Worm (Caenorhabditis elegans) whole organism, young adult: ENCODE measurements around the gene Y71H2AM.6.

ENCODE experiments used
- B0035.1 ChIP-seq: sonication (generic microtip); optimal IDR thresholded peaks from 2 replicates; lab custom pipeline; 2016; ENCODE audit warnings: missing genetic modification characterization, mild to moderate bottlenecking, missing compliant biosample characterization, missing genotype, missing genetic modification reagents
- D2030.7 ChIP-seq: fragments of 200-800 bp; sonication (Bioruptor generic); IDR thresholded peaks from 2 replicates; pipeline ENCODE4 v1.3.6; 2022; ENCODE audit warnings: missing genetic modification reagents, missing genetic modification characterization, missing compliant biosample characterization
- F22D6.2 ChIP-seq: sonication (generic microtip); optimal IDR thresholded peaks from 2 replicates; lab custom pipeline; 2016; ENCODE audit warnings: mild to moderate bottlenecking, missing genetic modification characterization, missing compliant biosample characterization
- F39B2.1 ChIP-seq: fragments of 200-800 bp; sonication (Bioruptor generic); IDR thresholded peaks from 2 replicates; pipeline ENCODE4 v1.3.6; 2022; ENCODE audit warnings: missing genetic modification reagents, missing genetic modification characterization, missing compliant biosample characterization
- F52B5.7 ChIP-seq: sonication (generic microtip); optimal IDR thresholded peaks from 2 replicates; lab custom pipeline; 2016; ENCODE audit warnings: mild to moderate bottlenecking, missing genetic modification characterization, missing compliant biosample characterization
- F55B11.4 ChIP-seq: sonication (generic microtip); optimal IDR thresholded peaks from 2 replicates; lab custom pipeline; 2016; ENCODE audit warnings: missing compliant biosample characterization, missing genetic modification characterization, borderline replicate concordance; ENCODE audit not compliant: insufficient read depth
- F57C9.4 ChIP-seq: sonication (generic microtip); optimal IDR thresholded peaks from 2 replicates; lab custom pipeline; 2017; ENCODE audit warnings: mild to moderate bottlenecking, missing genetic modification characterization, missing compliant biosample characterization
- K12H6.12 ChIP-seq: fragments of 200-800 bp; sonication (Bioruptor generic); optimal IDR thresholded peaks from 2 replicates; lab custom pipeline; 2018; ENCODE audit warnings: mild to moderate bottlenecking, missing genetic modification characterization, missing compliant biosample characterization
- T07F8.4 ChIP-seq: sonication (generic microtip); optimal IDR thresholded peaks from 2 replicates; lab custom pipeline; 2016; ENCODE audit warnings: mild to moderate bottlenecking, missing genetic modification characterization, moderate library complexity, missing compliant biosample characterization
- Y53G8AR.9 ChIP-seq: fragments of 200-800 bp; sonication (Bioruptor generic); conservative IDR thresholded peaks from 2 replicates; pipeline ENCODE4 v1.3.6; 2022; ENCODE audit warnings: missing genetic modification reagents, missing genetic modification characterization, missing compliant biosample characterization
- Y56A3A.18 ChIP-seq: fragments of 200-800 bp; sonication (Bioruptor generic); IDR thresholded peaks from 2 replicates; pipeline ENCODE4 v1.3.6; 2022; ENCODE audit warnings: missing genetic modification reagents, missing genetic modification characterization, missing compliant biosample characterization
- Y79H2A.3 ChIP-seq: fragments of 200-800 bp; sonication (Bioruptor generic); conservative IDR thresholded peaks from 2 replicates; pipeline ENCODE4 v1.3.6; 2022; ENCODE audit warnings: missing genetic modification reagents, missing genetic modification characterization, missing compliant biosample characterization
- Y95B8A.8 ChIP-seq: fragments of 200-800 bp; sonication (Bioruptor generic); IDR thresholded peaks from 2 replicates; pipeline ENCODE4 v1.3.6; 2022; ENCODE audit warnings: missing genetic modification reagents, missing genetic modification characterization, missing compliant biosample characterization
- ZK185.1 ChIP-seq: sonication (generic microtip); optimal IDR thresholded peaks from 2 replicates; lab custom pipeline; 2016; ENCODE audit warnings: mild to moderate bottlenecking, missing genetic modification characterization, missing compliant biosample characterization; ENCODE audit not compliant: poor library complexity, severe bottlenecking
- aptf-3 ChIP-seq: fragments of 200-800 bp; sonication (Bioruptor generic); IDR thresholded peaks from 2 replicates; pipeline ENCODE4 v1.3.6; 2022; ENCODE audit warnings: missing genetic modification characterization, missing compliant biosample characterization
- atf-7 ChIP-seq: sonication (generic microtip); optimal IDR thresholded peaks from 2 replicates; lab custom pipeline; 2017; ENCODE audit warnings: mild to moderate bottlenecking, missing genetic modification characterization, missing compliant biosample characterization
- athp-1 ChIP-seq: sonication (generic microtip); optimal IDR thresholded peaks from 2 replicates; lab custom pipeline; 2017; ENCODE audit warnings: mild to moderate bottlenecking, missing genetic modification characterization, missing compliant biosample characterization
- attf-5 ChIP-seq: fragments of 200-800 bp; sonication (Bioruptor generic); optimal IDR thresholded peaks from 2 replicates; lab custom pipeline; 2018; ENCODE audit warnings: mild to moderate bottlenecking, missing genetic modification characterization, missing compliant biosample characterization
- attf-6 ChIP-seq: fragments of 200-800 bp; sonication (Bioruptor generic); IDR thresholded peaks from 2 replicates; pipeline ENCODE4 v1.3.6; 2022; ENCODE audit warnings: missing genetic modification reagents, missing genetic modification characterization, missing compliant biosample characterization
- bed-1 ChIP-seq: fragments of 200-800 bp; sonication (Bioruptor generic); IDR thresholded peaks from 2 replicates; pipeline ENCODE4 v1.3.6; 2022; ENCODE audit warnings: missing genetic modification reagents, missing genetic modification characterization, missing compliant biosample characterization
- bed-2 ChIP-seq: fragments of 200-800 bp; sonication (Bioruptor generic); IDR thresholded peaks from 2 replicates; pipeline ENCODE4 v1.3.6; 2022; ENCODE audit warnings: missing genetic modification reagents, missing genetic modification characterization, missing compliant biosample characterization
- ceh-27 ChIP-seq: fragments of 200-800 bp; sonication (Bioruptor generic); optimal IDR thresholded peaks from 2 replicates; lab custom pipeline; 2018; ENCODE audit warnings: mild to moderate bottlenecking, missing genetic modification characterization, moderate library complexity, missing compliant biosample characterization
- ceh-79 ChIP-seq: sonication (generic microtip); optimal IDR thresholded peaks from 2 replicates; lab custom pipeline; 2017; ENCODE audit warnings: mild to moderate bottlenecking, missing genetic modification characterization, missing compliant biosample characterization
- ceh-91 ChIP-seq: fragments of 200-800 bp; sonication (Bioruptor generic); IDR thresholded peaks from 2 replicates; pipeline ENCODE4 v1.3.6; 2022; ENCODE audit warnings: missing genetic modification reagents, missing genetic modification characterization, missing compliant biosample characterization
- dpl-1 ChIP-seq: fragments of 150-350 bp; optimal IDR thresholded peaks from 2 replicates; lab custom pipeline; 2014; ENCODE audit warnings: missing biosample characterization, missing genetic modification reagents, missing genetic modification characterization
- egrh-3 ChIP-seq: fragments of 200-800 bp; sonication (Bioruptor generic); IDR thresholded peaks from 2 replicates; pipeline ENCODE4 v1.3.6; 2022; ENCODE audit warnings: missing genetic modification reagents, missing genetic modification characterization, missing compliant biosample characterization
- fkh-3 ChIP-seq: sonication (generic microtip); optimal IDR thresholded peaks from 2 replicates; lab custom pipeline; 2016; ENCODE audit warnings: mild to moderate bottlenecking, missing genetic modification characterization, missing compliant biosample characterization
- hmg-20 ChIP-seq: fragments of 200-800 bp; sonication (Bioruptor generic); IDR thresholded peaks from 2 replicates; pipeline ENCODE4 v1.3.6; 2022; ENCODE audit warnings: missing genetic modification reagents, missing genetic modification characterization, missing compliant biosample characterization
- let-607 ChIP-seq, 2 experiments: fragments of 200-800 bp in 1 of 2; sonication (Bioruptor generic) in 1 of 2; sonication (generic microtip) in 1 of 2; optimal IDR thresholded peaks; 2 replicates each; lab custom pipeline; 2016 to 2018; ENCODE audit warnings: mild to moderate bottlenecking in 2 of 2, missing compliant biosample characterization in 2 of 2, missing genetic modification characterization in 2 of 2, moderate library complexity in 2 of 2, missing genotype in 1 of 2
- lin-26 ChIP-seq: fragments of 200-800 bp; sonication (Bioruptor generic); IDR thresholded peaks from 2 replicates; pipeline ENCODE4 v1.3.6; 2022; ENCODE audit warnings: missing genetic modification reagents, missing genetic modification characterization, missing compliant biosample characterization
- lin-40 ChIP-seq: sonication (generic microtip); optimal IDR thresholded peaks from 2 replicates; lab custom pipeline; 2016; ENCODE audit warnings: missing genetic modification characterization, mild to moderate bottlenecking, missing compliant biosample characterization, missing genotype, missing genetic modification reagents
- madf-8 ChIP-seq: fragments of 200-800 bp; sonication (Bioruptor generic); conservative IDR thresholded peaks from 2 replicates; pipeline ENCODE4 v1.3.6; 2022; ENCODE audit warnings: missing genetic modification reagents, missing genetic modification characterization, missing compliant biosample characterization
- mcd-1 ChIP-seq: fragments of 200-800 bp; sonication (Bioruptor generic); IDR thresholded peaks from 2 replicates; pipeline ENCODE4 v1.3.6; 2022; ENCODE audit warnings: missing genetic modification reagents, missing genetic modification characterization, missing compliant biosample characterization
- mes-4 ChIP-seq: sonication (generic microtip); optimal IDR thresholded peaks from 2 replicates; lab custom pipeline; 2016; ENCODE audit warnings: missing genotype, missing genetic modification characterization, missing compliant biosample characterization
- nfya-2 ChIP-seq: fragments of 200-800 bp; sonication (Bioruptor generic); IDR thresholded peaks from 2 replicates; pipeline ENCODE4 v1.3.6; 2022; ENCODE audit warnings: missing genetic modification reagents, missing genetic modification characterization, missing compliant biosample characterization
- nhr-120 ChIP-seq: fragments of 200-800 bp; sonication (Bioruptor generic); IDR thresholded peaks from 2 replicates; pipeline ENCODE4 v1.3.6; 2022; ENCODE audit warnings: missing genetic modification characterization, missing compliant biosample characterization
- nhr-27 ChIP-seq: fragments of 200-800 bp; sonication (Bioruptor generic); optimal IDR thresholded peaks from 2 replicates; lab custom pipeline; 2018; ENCODE audit warnings: mild to moderate bottlenecking, missing genetic modification characterization, moderate library complexity, missing compliant biosample characterization
- repo-1 ChIP-seq: sonication (generic microtip); optimal IDR thresholded peaks from 2 replicates; lab custom pipeline; 2017; ENCODE audit warnings: mild to moderate bottlenecking, missing genetic modification characterization, missing compliant biosample characterization
- sdz-38 ChIP-seq: sonication (generic microtip); optimal IDR thresholded peaks from 2 replicates; lab custom pipeline; 2016; ENCODE audit warnings: missing genotype, missing genetic modification characterization, missing compliant biosample characterization
- sea-2 ChIP-seq: fragments of 200-800 bp; sonication (Bioruptor generic); IDR thresholded peaks from 2 replicates; pipeline ENCODE4 v1.3.6; 2022; ENCODE audit warnings: missing genetic modification characterization, missing compliant biosample characterization
- snpc-1.3 ChIP-seq: sonication (generic microtip); optimal IDR thresholded peaks from 2 replicates; lab custom pipeline; 2017; ENCODE audit warnings: missing genetic modification characterization, mild to moderate bottlenecking, missing compliant biosample characterization, antibody characterized with exemption, moderate library complexity, missing genotype, missing genetic modification reagents; ENCODE audit not compliant: insufficient read depth
- snpc-3.4 ChIP-seq: sonication (generic microtip); optimal IDR thresholded peaks from 2 replicates; lab custom pipeline; 2017; ENCODE audit warnings: missing genetic modification characterization, mild to moderate bottlenecking, missing compliant biosample characterization, antibody characterized with exemption, moderate library complexity, missing genotype, missing genetic modification reagents
- somi-1 ChIP-seq: fragments of 200-800 bp; sonication (Bioruptor generic); optimal IDR thresholded peaks from 2 replicates; lab custom pipeline; 2018; ENCODE audit warnings: mild to moderate bottlenecking, missing genetic modification characterization, missing compliant biosample characterization
- sptf-2 ChIP-seq: fragments of 200-800 bp; sonication (Bioruptor generic); optimal IDR thresholded peaks from 2 replicates; lab custom pipeline; 2018; ENCODE audit warnings: mild to moderate bottlenecking, missing genetic modification characterization, missing compliant biosample characterization
- tbp1 ChIP-seq: fragments of 200-800 bp; sonication (Bioruptor generic); optimal IDR thresholded peaks from 2 replicates; lab custom pipeline; 2018; ENCODE audit warnings: mild to moderate bottlenecking, missing genetic modification characterization, missing compliant biosample characterization
- unc-130 ChIP-seq: sonication (generic microtip); optimal IDR thresholded peaks from 2 replicates; lab custom pipeline; 2016; ENCODE audit warnings: missing genetic modification reagents, missing genetic modification characterization, missing compliant biosample characterization
- ztf-22 ChIP-seq: fragments of 200-800 bp; sonication (Bioruptor generic); optimal IDR thresholded peaks from 2 replicates; lab custom pipeline; 2018; ENCODE audit warnings: mild to moderate bottlenecking, missing genetic modification characterization, moderate library complexity, missing compliant biosample characterization
- ztf-25 ChIP-seq: fragments of 200-800 bp; sonication (Bioruptor generic); IDR thresholded peaks from 2 replicates; pipeline ENCODE4 v1.3.6; 2022; ENCODE audit warnings: missing genetic modification reagents, missing genetic modification characterization, missing compliant biosample characterization
- ztf-6 ChIP-seq: fragments of 200-800 bp; sonication (Bioruptor generic); IDR thresholded peaks from 2 replicates; pipeline ENCODE4 v1.3.6; 2022; ENCODE audit warnings: missing genetic modification reagents, missing genetic modification characterization, missing compliant biosample characterization

Gene Y71H2AM.6

DNA sequence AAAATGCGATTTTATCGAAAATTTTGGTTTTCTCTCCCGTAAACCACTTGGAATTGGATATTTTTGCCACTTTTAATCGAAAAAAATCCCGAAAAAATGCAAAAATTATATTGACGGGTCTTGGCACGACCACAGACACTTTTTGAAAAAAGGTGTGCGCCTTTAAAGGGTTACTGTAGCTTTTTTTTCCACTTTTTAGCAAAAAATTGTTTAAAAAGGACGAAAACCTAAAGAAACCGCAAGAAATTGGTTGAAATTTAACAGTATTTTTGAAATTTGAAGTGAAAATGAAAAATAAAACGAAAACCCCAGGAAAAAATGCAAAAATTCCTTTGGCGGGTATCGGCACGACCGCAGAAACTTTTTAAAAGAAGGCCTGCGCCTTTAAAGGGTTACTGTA lies 977 bp downstream of the Y71H2AM.6 start (continued):
- TF ChIP-seq snpc-3.4 (tag; lab: Kevin White, UChicago) (no peak), lin-26 (no peak), attf-6 (no peak), mcd-1 (GFP tag; lab: Robert Waterston, UW) (peak; percentile 30; the same call in 1 of the 2 replicates), madf-8 (peak; percentile 50), bed-1 (GFP tag; lab: Robert Waterston, UW) (no peak), tbp1 (peak; percentile 21), athp-1 (no peak), F57C9.4 (tag; lab: Kevin White, UChicago) (no peak), mes-4 (tag; lab: Kevin White, UChicago) (no peak), somi-1 (GFP tag; lab: Kevin White, UChicago) (no peak), nhr-120 (GFP tag; lab: Robert Waterston, UW) (no peak), F39B2.1 (GFP tag; lab: Robert Waterston, UW) (no peak), Y53G8AR.9 (no peak), Y56A3A.18 (GFP tag; lab: Robert Waterston, UW) (no peak), snpc-1.3 (no peak), atf-7 (tag; lab: Kevin White, UChicago) (no peak), attf-5 (GFP tag; lab: Kevin White, UChicago) (no peak), sptf-2 (no peak), sea-2 (GFP tag; lab: Robert Waterston, UW) (no peak), F22D6.2 (tag; lab: Kevin White, UChicago) (no peak), nhr-27 (tag; lab: Kevin White, UChicago) (no peak), bed-2 (GFP tag; lab: Robert Waterston, UW) (no peak), T07F8.4 (no peak), ZK185.1 (tag; lab: Kevin White, UChicago) (no peak), nfya-2 (no peak), Y79H2A.3 (no peak), let-607 (tag; optimal IDR thresholded peaks at IDR 0.05; lab: Kevin White, UChicago) (no peak), K12H6.12 (tag; lab: Kevin White, UChicago) (no peak), ceh-91 (no peak), F55B11.4 (tag; lab: Kevin White, UChicago) (no peak), D2030.7 (GFP tag; lab: Robert Waterston, UW) (peak; percentile 45; the same call in 1 of the 2 replicates), ceh-79 (tag; lab: Kevin White, UChicago) (no peak), hmg-20 (GFP tag; lab: Robert Waterston, UW) (no peak), aptf-3 (GFP tag; lab: Robert Waterston, UW) (no peak), ceh-27 (no peak), sdz-38 (tag; lab: Kevin White, UChicago) (no peak), ztf-6 (no peak), fkh-3 (tag; lab: Kevin White, UChicago) (no peak), lin-40 (no peak), B0035.1 (tag; lab: Kevin White, UChicago) (no peak), dpl-1 (GFP tag; lab: Kevin White, UChicago) (no peak), ztf-22 (GFP tag; lab: Kevin White, UChicago) (no peak), egrh-3 (GFP tag; lab: Robert Waterston, UW) (no peak), ztf-25 (GFP tag; lab: Robert Waterston, UW) (no peak), F52B5.7 (no peak), repo-1 (tag; lab: Kevin White, UChicago) (no peak), Y95B8A.8 (GFP tag; lab: Robert Waterston, UW) (no peak), unc-130 (no peak)
